Fruit fly (Drosophila melanogaster) whole organism, embryonic: Measurements from ENCODE around the gene CG8206.

ENCODE experiments used
- CG17568 ChIP-seq: fragments of 200-800 bp; sonication (Bioruptor generic); optimal IDR thresholded peaks from 2 replicates; lab custom pipeline; 2018; ENCODE audit warnings: missing biosample characterization, mild to moderate bottlenecking, missing genetic modification characterization, moderate library complexity
- CG31365 ChIP-seq: fragments of 200-800 bp; sonication (Bioruptor generic); optimal IDR thresholded peaks from 2 replicates; lab custom pipeline; 2018; ENCODE audit warnings: missing biosample characterization, mild to moderate bottlenecking, missing genetic modification characterization
- CG6765 ChIP-seq: fragments of 200-800 bp; sonication (Bioruptor generic); optimal IDR thresholded peaks from 3 replicates; lab custom pipeline; 2017; ENCODE audit warnings: missing biosample characterization, mild to moderate bottlenecking, missing genetic modification characterization
- Dll ChIP-seq: fragments of 200-800 bp; sonication (Bioruptor generic); IDR thresholded peaks from 4 replicates; pipeline ENCODE4 v1.3.6; 2022; ENCODE audit warnings: missing biosample characterization, missing genetic modification characterization; ENCODE audit not compliant: partially characterized antibody
- ERR ChIP-seq: fragments of 200-800 bp; sonication (Bioruptor generic); optimal IDR thresholded peaks from 2 replicates; lab custom pipeline; 2016; ENCODE audit warnings: missing biosample characterization, missing genetic modification characterization
- Kr ChIP-seq: fragments of 200-800 bp; sonication (Bioruptor generic); optimal IDR thresholded peaks from 2 replicates; lab custom pipeline; 2017; ENCODE audit warnings: missing biosample characterization, mild to moderate bottlenecking, missing genetic modification characterization
- Ravus ChIP-seq: fragments of 200-800 bp; sonication (Bioruptor generic); IDR thresholded peaks from 2 replicates; pipeline ENCODE4 v1.3.6; 2022; ENCODE audit warnings: missing biosample characterization, missing genetic modification characterization
- br ChIP-seq: fragments of >200 bp; optimal IDR thresholded peaks from 2 replicates; lab custom pipeline; 2017
- insv ChIP-seq, 2 experiments: fragments of 200-800 bp; sonication (Bioruptor generic); optimal IDR thresholded peaks; 3 replicates each; lab custom pipeline; 2016 to 2018; ENCODE audit warnings: missing biosample characterization in 2 of 2, missing genetic modification characterization in 2 of 2
- onecut ChIP-seq: fragments of 200-800 bp; sonication (Bioruptor generic); IDR thresholded peaks from 2 replicates; pipeline ENCODE4 v1.3.6; 2022; ENCODE audit warnings: missing biosample characterization, missing genetic modification characterization
- pan ChIP-seq, 4 experiments: fragments of >200 bp in 3 of 4; fragments of 200-800 bp in 1 of 4; sonication (Bioruptor generic) in 1 of 4; optimal IDR thresholded peaks in 3 of 4; IDR thresholded peaks in 1 of 4; 2 replicates each; pipeline versions ENCODE4 v1.3.6 to Lab custom; 2017 to 2022; ENCODE audit warnings: missing biosample characterization in 2 of 4, missing genetic modification characterization in 2 of 4, mixed read lengths in 1 of 4
- psq ChIP-seq: fragments of 200-800 bp; sonication (Bioruptor generic); optimal IDR thresholded peaks from 2 replicates; lab custom pipeline; 2017; ENCODE audit warnings: missing biosample characterization, missing genetic modification characterization
- zf30C ChIP-seq: fragments of 200-800 bp; sonication (Bioruptor generic); optimal IDR thresholded peaks from 3 replicates; lab custom pipeline; 2018; ENCODE audit warnings: missing biosample characterization, mild to moderate bottlenecking, missing genetic modification characterization

DNA sequence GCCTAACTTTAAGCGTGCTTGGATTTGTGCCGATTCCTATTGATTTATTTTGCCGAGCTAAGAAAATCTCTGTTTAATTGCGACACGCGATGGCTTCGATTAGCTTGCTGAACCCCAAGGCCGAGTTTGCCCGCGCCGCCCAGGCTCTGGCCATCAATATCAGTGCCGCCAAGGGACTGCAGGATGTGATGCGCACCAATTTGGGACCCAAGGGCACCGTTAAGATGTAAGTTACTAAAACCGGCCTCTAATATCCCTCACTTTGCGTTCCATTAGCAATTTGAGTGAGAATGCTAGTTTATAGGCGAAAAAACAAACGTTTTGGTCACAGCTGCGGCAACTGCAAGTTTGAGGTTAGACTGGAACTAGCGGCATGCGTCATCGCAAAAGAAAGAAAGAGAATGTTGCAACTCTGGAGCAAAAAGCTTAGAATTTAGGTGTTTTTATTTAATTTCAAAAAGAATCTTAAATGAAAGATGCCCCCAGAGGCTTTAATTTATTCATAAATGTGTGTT, 7.7 kb downstream of the CG8206 start:
- TF ChIP-seq psq (GFP tag; lab: Kevin White, UChicago): no peak
- no peak for TF ChIP-seq CG6765
- TF ChIP-seq ERR: no peak
- TF ChIP-seq insv (GFP tag; optimal IDR thresholded peaks at IDR 0.05; lab: Kevin White, UChicago): no peak
- no peak for TF ChIP-seq zf30C (GFP tag; lab: Kevin White, UChicago)
- no peak for TF ChIP-seq CG17568
- TF ChIP-seq Ravus (GFP tag; lab: Robert Waterston, UW): no peak
- TF ChIP-seq br (lab: Kevin White, UChicago): no peak
- TF ChIP-seq Kr (GFP tag; lab: Kevin White, UChicago): no peak
- no peak for TF ChIP-seq onecut (GFP tag; lab: Robert Waterston, UW)
- TF ChIP-seq Dll (GFP tag; lab: Robert Waterston, UW): no peak
- no peak for TF ChIP-seq CG31365
- TF ChIP-seq pan (optimal IDR thresholded peaks at IDR 0.05; lab: Kevin White, UChicago): no peak
- TF ChIP-seq pan (GFP tag; optimal IDR thresholded peaks at IDR 0.05 in 1 of 2, IDR thresholded peaks at IDR 0.05 in 1 of 2): no peak
